Fruit fly (Drosophila melanogaster): Measurements from ENCODE around the gene Cluap1.

The Cluap1 gene

dm6 chrX:22509085-22509484 lies 35.0 kb downstream of the Cluap1 start (continued):
- TF ChIP-seq sens (GFP tag): peak; percentile 81
- TF ChIP-seq Blimp-1 (GFP tag; optimal IDR thresholded peaks at IDR 0.05): peak; percentile 66
- no peak for TF ChIP-seq Dref (GFP tag; IDR thresholded peaks at IDR 0.05)
- no peak for TF ChIP-seq HLHmδ (GFP tag; optimal IDR thresholded peaks at IDR 0.05)
- TF ChIP-seq CoRest (tag; optimal IDR thresholded peaks at IDR 0.05): peak; percentile 30
- no peak for TF ChIP-seq Dip2 (GFP tag; IDR thresholded peaks at IDR 0.05)
- no peak for TF ChIP-seq Atf-2 (GFP tag; optimal IDR thresholded peaks at IDR 0.05)
- no peak for TF ChIP-seq crol (GFP tag; IDR thresholded peaks at IDR 0.05)
- no peak for TF ChIP-seq disco-r (GFP tag; optimal IDR thresholded peaks at IDR 0.05)
- TF ChIP-seq p53 (GFP tag; optimal IDR thresholded peaks at IDR 0.05): no peak
- TF ChIP-seq Scr (GFP tag; IDR thresholded peaks at IDR 0.05; ENCODE audit: partially characterized antibody): no peak
- TF ChIP-seq Hr78 (GFP tag; optimal IDR thresholded peaks at IDR 0.05): peak in 1 of 2 experiments; percentile 3
- no peak for TF ChIP-seq toy (GFP tag; IDR thresholded peaks at IDR 0.05)
- peak; percentile 29 for TF ChIP-seq CG1529 (GFP tag; optimal IDR thresholded peaks at IDR 0.05)
- TF ChIP-seq CG18262 (tag; optimal IDR thresholded peaks at IDR 0.05): peak; percentile 48
- TF ChIP-seq CG7928 (GFP tag; optimal IDR thresholded peaks at IDR 0.05): no peak
- TF ChIP-seq Kr (GFP tag; optimal IDR thresholded peaks at IDR 0.05): no peak
- TF ChIP-seq wor (GFP tag; IDR thresholded peaks at IDR 0.05): 0 out of 2 replicates have a peak, but pooled peaks have one; percentile 33
- TF ChIP-seq CG15479 (GFP tag; optimal IDR thresholded peaks at IDR 0.05): no peak
- no peak for TF ChIP-seq ttk (GFP tag; IDR thresholded peaks at IDR 0.05)
- no peak for TF ChIP-seq CG4854 (GFP tag; optimal IDR thresholded peaks at IDR 0.05)
- peak; percentile 42; the same call in 1 of the 2 replicates for TF ChIP-seq CG31441 (GFP tag; IDR thresholded peaks at IDR 0.05)
- TF ChIP-seq Pdp1 (GFP tag; optimal IDR thresholded peaks at IDR 0.05): peak; percentile 10 to 20
- TF ChIP-seq CG33557 (GFP tag; optimal IDR thresholded peaks at IDR 0.05): no peak
- no peak for TF ChIP-seq CG10274 (GFP tag; optimal IDR thresholded peaks at IDR 0.05)
- TF ChIP-seq Xbp1 (GFP tag; optimal IDR thresholded peaks at IDR 0.05): peak; percentile 34
- TF ChIP-seq CG2129 (GFP tag; IDR thresholded peaks at IDR 0.05; ENCODE audit: partially characterized antibody): no peak
- TF ChIP-seq E2f2 (GFP tag; IDR thresholded peaks at IDR 0.05): no peak; the same call in 1 of the 2 replicates
- no peak for TF ChIP-seq cg (GFP tag; optimal IDR thresholded peaks at IDR 0.05)
- no peak for TF ChIP-seq CG7372 (GFP tag; IDR thresholded peaks at IDR 0.05)
- peak; percentile 33 for TF ChIP-seq CG4424 (GFP tag; optimal IDR thresholded peaks at IDR 0.05)
- TF ChIP-seq dan (GFP tag; IDR thresholded peaks at IDR 0.05): no peak
- TF ChIP-seq cato (GFP tag; optimal IDR thresholded peaks at IDR 0.05; ENCODE audit: borderline replicate concordance): no peak
- no peak for TF ChIP-seq Dfd (GFP tag; optimal IDR thresholded peaks at IDR 0.05)
- TF ChIP-seq Oli (tag; optimal IDR thresholded peaks at IDR 0.05): peak; percentile 50
- TF ChIP-seq sc (optimal IDR thresholded peaks at IDR 0.05): no peak
- TF ChIP-seq sc (GFP tag; optimal IDR thresholded peaks at IDR 0.05): no peak
- TF ChIP-seq CG14014 (GFP tag; IDR thresholded peaks at IDR 0.05): no peak
- TF ChIP-seq cas (GFP tag; IDR thresholded peaks at IDR 0.05): no peak
- no peak for TF ChIP-seq lab (GFP tag; optimal IDR thresholded peaks at IDR 0.05)
- TF ChIP-seq bab2 (GFP tag; optimal IDR thresholded peaks at IDR 0.05): peak; percentile 13
- no peak for TF ChIP-seq stc (GFP tag; IDR thresholded peaks at IDR 0.05)
- no peak for TF ChIP-seq Taf1 (GFP tag; IDR thresholded peaks at IDR 0.05)
- no peak for TF ChIP-seq sob (GFP tag; IDR thresholded peaks at IDR 0.05)
- no peak for TF ChIP-seq CG18599 (GFP tag; optimal IDR thresholded peaks at IDR 0.05)
- TF ChIP-seq chinmo (GFP tag; IDR thresholded peaks at IDR 0.05; ENCODE audit: partially characterized antibody): no peak
- TF ChIP-seq CG12236 (GFP tag; optimal IDR thresholded peaks at IDR 0.05): no peak
- no peak for TF ChIP-seq Camta (GFP tag; optimal IDR thresholded peaks at IDR 0.05)
- no peak for TF ChIP-seq MBD-R2 (GFP tag; IDR thresholded peaks at IDR 0.05)
- no peak for TF ChIP-seq zen2 (GFP tag; IDR thresholded peaks at IDR 0.05; ENCODE audit: partially characterized antibody)
- TF ChIP-seq CG2678 (tag; optimal IDR thresholded peaks at IDR 0.05): no peak

Measured in whole organism, embryonic.